Worm (Caenorhabditis elegans) whole organism, L3 larva: ENCODE results near the gene zzz-1.

Source experiments
- R02D3.7 ChIP-seq: fragments of 150-350 bp; optimal IDR thresholded peaks from 2 replicates; lab custom pipeline; 2014; ENCODE audit warnings: missing biosample characterization, missing genetic modification characterization
- ZK546.5 ChIP-seq: sonication (generic microtip); optimal IDR thresholded peaks from 2 replicates; lab custom pipeline; 2017; ENCODE audit warnings: missing biosample characterization, missing genetic modification characterization
- ama-1 ChIP-seq: fragments of 150-350 bp; optimal IDR thresholded peaks from 2 replicates; lab custom pipeline; 2018
- egl-5 ChIP-seq: fragments of 150-350 bp; optimal IDR thresholded peaks from 2 replicates; lab custom pipeline; 2017; ENCODE audit warnings: missing biosample characterization, missing genetic modification reagents, missing genetic modification characterization, inconsistent platforms
- elt-3 ChIP-seq, 3 experiments: fragments of 150-350 bp in 1 of 3; sonication (generic microtip) in 2 of 3; optimal IDR thresholded peaks; 2 replicates in 2 of 3; 4 replicates in 1 of 3; lab custom pipeline; 2014 to 2017; ENCODE audit warnings: missing biosample characterization in 3 of 3, missing genetic modification characterization in 3 of 3
- fkh-10 ChIP-seq: sonication (generic microtip); optimal IDR thresholded peaks from 2 replicates; lab custom pipeline; 2017; ENCODE audit warnings: missing biosample characterization, missing genetic modification reagents, missing genetic modification characterization
- lin-15B ChIP-seq: fragments of 150-350 bp; optimal IDR thresholded peaks from 2 replicates; lab custom pipeline; 2014; ENCODE audit warnings: missing biosample characterization, missing genetic modification characterization
- lin-39 ChIP-seq: fragments of 150-350 bp; optimal IDR thresholded peaks from 2 replicates; lab custom pipeline; 2018; ENCODE audit warnings: missing biosample characterization, missing genetic modification reagents, missing genetic modification characterization
- mml-1 ChIP-seq: fragments of 150-350 bp; sonication (generic microtip); optimal IDR thresholded peaks from 3 replicates; lab custom pipeline; 2014; ENCODE audit warnings: missing biosample characterization, missing genetic modification characterization
- nhr-11 ChIP-seq: fragments of 150-350 bp; optimal IDR thresholded peaks from 2 replicates; lab custom pipeline; 2014; ENCODE audit warnings: missing biosample characterization, missing genetic modification characterization
- snpc-4 ChIP-seq: fragments of 150-350 bp; optimal IDR thresholded peaks from 2 replicates; lab custom pipeline; 2014; ENCODE audit warnings: missing biosample characterization, missing genetic modification characterization
- zag-1 ChIP-seq: fragments of 150-350 bp; optimal IDR thresholded peaks from 2 replicates; lab custom pipeline; 2014; ENCODE audit warnings: missing biosample characterization, missing genetic modification characterization
- ztf-11 ChIP-seq: fragments of 150-350 bp; optimal IDR thresholded peaks from 2 replicates; lab custom pipeline; 2014; ENCODE audit warnings: missing biosample characterization, missing genetic modification characterization

- TF ChIP-seq zag-1 (tag; lab: Kevin White, UChicago) (no peak), lin-39 (tag; lab: Kevin White, UChicago) (no peak), fkh-10 (GFP tag; lab: Kevin White, UChicago) (no peak), elt-3 (tag; optimal IDR thresholded peaks at IDR 0.05; lab: Kevin White, UChicago) (no peak), ama-1 (lab: Kevin White, UChicago) (no peak), ZK546.5 (tag; lab: Kevin White, UChicago) (no peak), R02D3.7 (tag; lab: Kevin White, UChicago) (no peak), ztf-11 (no peak), snpc-4 (tag; lab: Kevin White, UChicago) (no peak), egl-5 (tag; lab: Kevin White, UChicago) (no peak), lin-15B (tag; lab: Kevin White, UChicago) (no peak), mml-1 (no peak), nhr-11 (no peak)
Observed at ce11 chrV:10862457-10863097, 46.4 kb downstream of the zzz-1 start.
